Worm (Caenorhabditis elegans) whole organism, L2 larva: Measurements from ENCODE around the gene F13H10.9.

ENCODE experiments used
- F13H6.1 ChIP-seq: sonication (generic microtip); optimal IDR thresholded peaks from 2 replicates; lab custom pipeline; 2016; ENCODE audit warnings: missing genetic modification characterization, missing compliant biosample characterization
- elt-1 ChIP-seq: fragments of 150-350 bp; optimal IDR thresholded peaks from 2 replicates; lab custom pipeline; 2014; ENCODE audit warnings: missing biosample characterization, missing genetic modification characterization
- elt-3 ChIP-seq: sonication (generic microtip); optimal IDR thresholded peaks from 2 replicates; lab custom pipeline; 2017; ENCODE audit warnings: missing biosample characterization, missing genetic modification characterization
- unc-39 ChIP-seq: fragments of 150-350 bp; optimal IDR thresholded peaks from 2 replicates; lab custom pipeline; 2014; ENCODE audit warnings: missing biosample characterization, missing genetic modification characterization

ce11 chrIV:11038618-11038664, 36.7 kb downstream of the F13H10.9 start, which contains the start of gene kdin-1:
- TF ChIP-seq elt-1 (tag; lab: Kevin White, UChicago), result no peak
- TF ChIP-seq elt-3 (tag; lab: Kevin White, UChicago), result no peak
- TF ChIP-seq F13H6.1 (tag; lab: Kevin White, UChicago), result no peak
- TF ChIP-seq unc-39 (tag; lab: Kevin White, UChicago), result no peak
